Fruit fly (Drosophila melanogaster) whole organism, wandering third instar larva: ENCODE results near the gene CG13950.

Experiments used
- Abd-B ChIP-seq: fragments of >200 bp; optimal IDR thresholded peaks from 2 replicates; lab custom pipeline; 2017; ENCODE audit warnings: missing biosample characterization, missing genetic modification characterization
- CG32264 ChIP-seq: fragments of 200-800 bp; sonication (Bioruptor generic); optimal IDR thresholded peaks from 2 replicates; lab custom pipeline; 2016; ENCODE audit warnings: missing biosample characterization, missing genetic modification characterization
- CG9705 ChIP-seq: fragments of 200-800 bp; sonication (Bioruptor generic); optimal IDR thresholded peaks from 2 replicates; lab custom pipeline; 2018; ENCODE audit warnings: missing biosample characterization, mild to moderate bottlenecking, missing genetic modification characterization
- CrebA ChIP-seq: fragments of 200-800 bp; sonication (Bioruptor generic); optimal IDR thresholded peaks from 2 replicates; lab custom pipeline; 2016; ENCODE audit warnings: missing biosample characterization, mild to moderate bottlenecking, missing genetic modification characterization, borderline replicate concordance
- Dfd ChIP-seq: fragments of >200 bp; optimal IDR thresholded peaks from 2 replicates; lab custom pipeline; 2017; ENCODE audit warnings: missing biosample characterization, missing genetic modification characterization
- Dif ChIP-seq: fragments of 200-275, 200-300 bp; sonication (Bioruptor generic); optimal IDR thresholded peaks from 2 replicates; lab custom pipeline; 2018; ENCODE audit warnings: missing biosample characterization, missing genetic modification characterization; ENCODE audit not compliant: partially characterized antibody
- GATAd ChIP-seq: sonication (Bioruptor generic); optimal IDR thresholded peaks from 2 replicates; lab custom pipeline; 2016; ENCODE audit warnings: missing biosample characterization, missing genetic modification characterization
- HLH106 ChIP-seq: fragments of 200-800 bp; optimal IDR thresholded peaks from 3 replicates; lab custom pipeline; 2019; ENCODE audit warnings: missing biosample characterization, mild to moderate bottlenecking, missing genetic modification characterization, moderate library complexity
- Hnf4 ChIP-seq: fragments of 200-800 bp; sonication (Bioruptor generic); optimal IDR thresholded peaks from 2 replicates; lab custom pipeline; 2016; ENCODE audit warnings: missing biosample characterization, mild to moderate bottlenecking, missing genetic modification characterization
- Hr78 ChIP-seq: fragments of >200 bp; optimal IDR thresholded peaks from 2 replicates; lab custom pipeline; 2017; ENCODE audit warnings: missing biosample characterization, missing genetic modification characterization
- Hr83 ChIP-seq: fragments of 200-300 bp; sonication (Bioruptor generic); optimal IDR thresholded peaks from 2 replicates; lab custom pipeline; 2016; ENCODE audit warnings: missing biosample characterization, mild to moderate bottlenecking, missing genetic modification characterization, moderate library complexity; ENCODE audit not compliant: poor library complexity, severe bottlenecking
- Jra ChIP-seq: sonication (Bioruptor generic); optimal IDR thresholded peaks from 2 replicates; lab custom pipeline; 2016; ENCODE audit warnings: missing biosample characterization, missing genetic modification characterization
- Mio ChIP-seq: sonication (Bioruptor generic); optimal IDR thresholded peaks from 2 replicates; lab custom pipeline; 2016; ENCODE audit warnings: missing biosample characterization, missing genetic modification characterization
- Myc ChIP-seq: fragments of >200 bp; optimal IDR thresholded peaks from 2 replicates; lab custom pipeline; 2017
- N ChIP-seq: fragments of >200 bp; optimal IDR thresholded peaks from 2 replicates; lab custom pipeline; 2018; ENCODE audit warnings: missing biosample characterization, missing external identifiers, missing genetic modification characterization
- OdsH ChIP-seq: fragments of 200-800 bp; sonication (Bioruptor generic); optimal IDR thresholded peaks from 2 replicates; lab custom pipeline; 2016; ENCODE audit warnings: missing biosample characterization, mild to moderate bottlenecking, missing genetic modification characterization
- Rel ChIP-seq, 2 experiments: fragments of 200-800 bp; sonication (Bioruptor generic) in 1 of 2; optimal IDR thresholded peaks; 2 replicates in 1 of 2; 3 replicates in 1 of 2; lab custom pipeline; 2016 to 2019; ENCODE audit warnings: mild to moderate bottlenecking in 2 of 2, missing biosample characterization in 2 of 2, missing genetic modification characterization in 2 of 2, moderate library complexity in 1 of 2
- Sp1 ChIP-seq: fragments of 200-800 bp; sonication (Bioruptor generic); optimal IDR thresholded peaks from 3 replicates; lab custom pipeline; 2019; ENCODE audit warnings: missing biosample characterization, mild to moderate bottlenecking, missing genetic modification characterization, moderate library complexity
- Vsx2 ChIP-seq: fragments of 200-300, 225-300 bp; sonication (Bioruptor generic); optimal IDR thresholded peaks from 2 replicates; lab custom pipeline; 2018; ENCODE audit warnings: missing biosample characterization, missing genetic modification characterization; ENCODE audit not compliant: partially characterized antibody
- br ChIP-seq: fragments of 200-800 bp; sonication (Bioruptor generic); optimal IDR thresholded peaks from 2 replicates; lab custom pipeline; 2016; ENCODE audit warnings: missing biosample characterization, missing genetic modification characterization
- brk ChIP-seq: fragments of 200-800 bp; sonication (Bioruptor generic); optimal IDR thresholded peaks from 2 replicates; lab custom pipeline; 2016; ENCODE audit warnings: missing biosample characterization, mild to moderate bottlenecking, missing genetic modification characterization
- dl ChIP-seq, 2 experiments: fragments of 175-275, 200-275 bp in 1 of 2; fragments of 200-275 bp in 1 of 2; sonication (Bioruptor generic); optimal IDR thresholded peaks; lab custom pipeline; 2018; ENCODE audit warnings: mild to moderate bottlenecking in 2 of 2, missing biosample characterization in 2 of 2, missing genetic modification characterization in 2 of 2, moderate library complexity in 2 of 2; ENCODE audit not compliant: partially characterized antibody in 2 of 2, insufficient read depth in 1 of 2
- dmrt93B ChIP-seq: fragments of 200-800 bp; sonication (Bioruptor generic); optimal IDR thresholded peaks from 2 replicates; lab custom pipeline; 2018; ENCODE audit warnings: missing biosample characterization, mild to moderate bottlenecking, missing genetic modification characterization
- dsf ChIP-seq: sonication (Bioruptor generic); optimal IDR thresholded peaks from 2 replicates; lab custom pipeline; 2016; ENCODE audit warnings: missing biosample characterization, missing genetic modification characterization, borderline replicate concordance
- ey ChIP-seq: fragments of 200-800 bp; sonication (Bioruptor generic); optimal IDR thresholded peaks from 2 replicates; lab custom pipeline; 2016; ENCODE audit warnings: missing biosample characterization, missing genetic modification characterization
- foxo ChIP-seq, 2 experiments: fragments of 200-800 bp; sonication (Bioruptor generic); optimal IDR thresholded peaks; 2 replicates in 1 of 2; 3 replicates in 1 of 2; lab custom pipeline; 2016 to 2017; ENCODE audit warnings: missing biosample characterization in 2 of 2, missing genetic modification characterization in 2 of 2
- fru ChIP-seq: fragments of 200-800 bp; sonication (Bioruptor generic); optimal IDR thresholded peaks from 3 replicates; lab custom pipeline; 2016; ENCODE audit warnings: missing biosample characterization, mild to moderate bottlenecking, missing genetic modification characterization
- h ChIP-seq: fragments of 200-800 bp; sonication (Bioruptor generic); optimal IDR thresholded peaks from 3 replicates; lab custom pipeline; 2016; ENCODE audit warnings: missing biosample characterization, mild to moderate bottlenecking, missing genetic modification characterization
- jim ChIP-seq: fragments of 175-275, 200-325 bp; sonication (Bioruptor generic); optimal IDR thresholded peaks from 2 replicates; lab custom pipeline; 2016; ENCODE audit warnings: missing biosample characterization, mild to moderate bottlenecking, missing genetic modification characterization
- lola ChIP-seq: fragments of >200 bp; optimal IDR thresholded peaks from 2 replicates; lab custom pipeline; 2017; ENCODE audit warnings: missing biosample characterization, missing genetic modification characterization
- pan ChIP-seq: fragments of >200 bp; optimal IDR thresholded peaks from 2 replicates; lab custom pipeline; 2017
- psq ChIP-seq: fragments of 200-800 bp; sonication (Bioruptor generic); optimal IDR thresholded peaks from 3 replicates; lab custom pipeline; 2017; ENCODE audit warnings: missing biosample characterization, mild to moderate bottlenecking, missing genetic modification characterization, moderate library complexity
- rgr ChIP-seq: fragments of 200-800 bp; sonication (Bioruptor generic); optimal IDR thresholded peaks from 3 replicates; lab custom pipeline; 2016; ENCODE audit warnings: missing biosample characterization, mild to moderate bottlenecking, missing genetic modification characterization
- sage ChIP-seq: fragments of 200-800 bp; sonication (Bioruptor generic); optimal IDR thresholded peaks from 2 replicates; lab custom pipeline; 2016; ENCODE audit warnings: missing biosample characterization, mild to moderate bottlenecking, missing genetic modification characterization
- sv ChIP-seq: fragments of 200-800 bp; sonication (Bioruptor generic); optimal IDR thresholded peaks from 3 replicates; lab custom pipeline; 2016; ENCODE audit warnings: missing biosample characterization, missing genetic modification characterization
- tai ChIP-seq: sonication (Bioruptor generic); optimal IDR thresholded peaks from 2 replicates; lab custom pipeline; 2016; ENCODE audit warnings: missing biosample characterization, missing genetic modification characterization
- usp ChIP-seq: fragments of >200 bp; optimal IDR thresholded peaks from 2 replicates; lab custom pipeline; 2017; ENCODE audit warnings: missing biosample characterization, missing genetic modification characterization
- woc ChIP-seq: sonication (Bioruptor generic); optimal IDR thresholded peaks from 2 replicates; lab custom pipeline; 2016; ENCODE audit warnings: missing biosample characterization, mild to moderate bottlenecking, missing genetic modification characterization

CG13950 gene

dm6 chr2L:847988-848622 is 11.9 kb upstream of the CG13950 start:
- TF ChIP-seq psq (peak; percentile 81), sv (GFP tag; lab: Kevin White, UChicago) (no peak), usp (no peak), Sp1 (GFP tag; lab: Kevin White, UChicago) (peak; percentile 83), Hr78 (GFP tag; lab: Kevin White, UChicago) (no peak), HLH106 (peak; percentile 86), Vsx2 (GFP tag; lab: Kevin White, UChicago) (no peak), brk (no peak), Mio (peak; percentile 13), dsf (GFP tag; lab: Kevin White, UChicago) (no peak), fru (GFP tag; lab: Kevin White, UChicago) (peak; percentile 89), Abd-B (GFP tag; lab: Kevin White, UChicago) (no peak), sage (peak; percentile 32), CrebA (no peak), lola (GFP tag; lab: Kevin White, UChicago) (no peak), Rel (GFP tag; optimal IDR thresholded peaks at IDR 0.05; lab: Kevin White, UChicago) (peak; percentile 64), Rel (tag; optimal IDR thresholded peaks at IDR 0.05; lab: Kevin White, UChicago) (peak; percentile 48), woc (peak; percentile 91), CG9705 (peak; percentile 76), OdsH (peak; percentile 83), dl (GFP tag; optimal IDR thresholded peaks at IDR 0.05; lab: Kevin White, UChicago; ENCODE audit: insufficient read depth in 1 of 2, partially characterized antibody in 2 of 2) (no peak), tai (no peak), ey (GFP tag; lab: Kevin White, UChicago) (peak; percentile 85), jim (GFP tag; lab: Kevin White, UChicago) (no peak), Hr83 (peak; percentile 89), br (GFP tag; lab: Kevin White, UChicago) (peak; percentile 89), CG32264 (peak; percentile 67), Dif (peak; percentile 21), h (GFP tag; lab: Kevin White, UChicago) (peak; percentile 86), N (GFP tag; lab: Kevin White, UChicago) (no peak), GATAd (no peak), rgr (GFP tag; lab: Kevin White, UChicago) (peak; percentile 82), Jra (GFP tag; lab: Kevin White, UChicago) (peak; percentile 83), Hnf4 (peak; percentile 90), pan (lab: Kevin White, UChicago) (no peak), dmrt93B (GFP tag; lab: Kevin White, UChicago) (peak; percentile 61), foxo (GFP tag; optimal IDR thresholded peaks at IDR 0.05; lab: Kevin White, UChicago) (peak; percentile 30 to 92), Myc (no peak), Dfd (GFP tag; lab: Kevin White, UChicago) (no peak)

- no peak for TF ChIP-seq Rel (GFP tag; optimal IDR thresholded peaks at IDR 0.05; lab: Kevin White, UChicago)
- TF ChIP-seq Rel (tag; optimal IDR thresholded peaks at IDR 0.05; lab: Kevin White, UChicago), result peak; percentile 53
- no peak for TF ChIP-seq Hnf4
Observed at dm6 chr2L:849138-849744, 10.8 kb upstream of the CG13950 start.
